Fruit fly (Drosophila melanogaster): ENCODE results near the gene ND-20L.
A peak's percentile ranks its signal among the peaks of the same experiment; 100 is the strongest.

ND-20L gene

dm6 chr3R:29493242-29493944 lies 22.1 kb upstream of the ND-20L start, which contains the start of the genes CG2310 and Diedel (continued):
- TF ChIP-seq ci (GFP tag; IDR thresholded peaks at IDR 0.05) (peak; percentile 69), ftz-f1 (GFP tag; optimal IDR thresholded peaks at IDR 0.05) (no peak), Bdp1 (GFP tag; optimal IDR thresholded peaks at IDR 0.05) (no peak), D19B (GFP tag; optimal IDR thresholded peaks at IDR 0.05) (no peak), schlank (tag; optimal IDR thresholded peaks at IDR 0.05) (no peak), Jarid2 (GFP tag; optimal IDR thresholded peaks at IDR 0.05) (peak; percentile 81), dati (GFP tag; IDR thresholded peaks at IDR 0.05) (no peak), CG13624 (GFP tag; optimal IDR thresholded peaks at IDR 0.05) (peak; percentile 30), CrebB (tag; optimal IDR thresholded peaks at IDR 0.05) (no peak), vnd (GFP tag; IDR thresholded peaks at IDR 0.05; ENCODE audit: partially characterized antibody) (peak; percentile 44; the same call in 1 of the 3 replicates), pum (GFP tag; optimal IDR thresholded peaks at IDR 0.05) (no peak), tx (GFP tag; optimal IDR thresholded peaks at IDR 0.05) (no peak), Fer3 (tag; optimal IDR thresholded peaks at IDR 0.05) (no peak), unpg (GFP tag; optimal IDR thresholded peaks at IDR 0.05) (no peak), fu2 (GFP tag; optimal IDR thresholded peaks at IDR 0.05) (no peak), Ravus (GFP tag; IDR thresholded peaks at IDR 0.05) (no peak), CG12236 (GFP tag; optimal IDR thresholded peaks at IDR 0.05) (no peak), ind (GFP tag; optimal IDR thresholded peaks at IDR 0.05) (no peak), CG1024 (GFP tag; IDR thresholded peaks at IDR 0.05) (no peak), PHDP (tag; optimal IDR thresholded peaks at IDR 0.05) (no peak), pros (GFP tag; optimal IDR thresholded peaks at IDR 0.05) (no peak), NFAT (GFP tag; IDR thresholded peaks at IDR 0.05) (peak; percentile 43; the same call in 1 of the 2 replicates), CG7839 (tag; optimal IDR thresholded peaks at IDR 0.05) (no peak), CG3995 (GFP tag; optimal IDR thresholded peaks at IDR 0.05) (no peak), CG31224 (GFP tag; IDR thresholded peaks at IDR 0.05) (no peak), CG17385 (GFP tag; optimal IDR thresholded peaks at IDR 0.05) (no peak), CG4707 (GFP tag; optimal IDR thresholded peaks at IDR 0.05) (no peak), CG6689 (GFP tag; IDR thresholded peaks at IDR 0.05) (no peak), gsb (GFP tag; IDR thresholded peaks at IDR 0.05) (no peak), trh (GFP tag; optimal IDR thresholded peaks at IDR 0.05) (no peak), CG32767 (GFP tag; IDR thresholded peaks at IDR 0.05) (no peak), mam (GFP tag; optimal IDR thresholded peaks at IDR 0.05) (no peak), CG12104 (GFP tag; optimal IDR thresholded peaks at IDR 0.05) (no peak), chif (GFP tag; optimal IDR thresholded peaks at IDR 0.05) (no peak), CG16815 (GFP tag; optimal IDR thresholded peaks at IDR 0.05) (no peak), slou (GFP tag; optimal IDR thresholded peaks at IDR 0.05) (no peak), crol (GFP tag; IDR thresholded peaks at IDR 0.05) (no peak), HmgZ (tag; optimal IDR thresholded peaks at IDR 0.05) (peak; percentile 45), Kr (GFP tag; optimal IDR thresholded peaks at IDR 0.05) (no peak), eve (GFP tag; optimal IDR thresholded peaks at IDR 0.05) (no peak), fd64A (GFP tag; optimal IDR thresholded peaks at IDR 0.05) (no peak), HLHmδ (GFP tag; optimal IDR thresholded peaks at IDR 0.05) (no peak), zfh1 (GFP tag; IDR thresholded peaks at IDR 0.05) (no peak), D (optimal IDR thresholded peaks at IDR 0.05) (peak; percentile 32), D (GFP tag; optimal IDR thresholded peaks at IDR 0.05) (no peak), dmrt11E (tag; optimal IDR thresholded peaks at IDR 0.05) (peak; percentile 18), E2f2 (GFP tag; IDR thresholded peaks at IDR 0.05) (peak; percentile 73), Elba2 (GFP tag; optimal IDR thresholded peaks at IDR 0.05) (peak; percentile 14), CoRest (tag; optimal IDR thresholded peaks at IDR 0.05) (peak; percentile 28), Dfd (GFP tag; optimal IDR thresholded peaks at IDR 0.05) (no peak), CG15011 (GFP tag; optimal IDR thresholded peaks at IDR 0.05) (no peak)
